Worm (Caenorhabditis elegans): ENCODE data around the gene Y54G2A.57.

The Y54G2A.57 gene

DNA sequence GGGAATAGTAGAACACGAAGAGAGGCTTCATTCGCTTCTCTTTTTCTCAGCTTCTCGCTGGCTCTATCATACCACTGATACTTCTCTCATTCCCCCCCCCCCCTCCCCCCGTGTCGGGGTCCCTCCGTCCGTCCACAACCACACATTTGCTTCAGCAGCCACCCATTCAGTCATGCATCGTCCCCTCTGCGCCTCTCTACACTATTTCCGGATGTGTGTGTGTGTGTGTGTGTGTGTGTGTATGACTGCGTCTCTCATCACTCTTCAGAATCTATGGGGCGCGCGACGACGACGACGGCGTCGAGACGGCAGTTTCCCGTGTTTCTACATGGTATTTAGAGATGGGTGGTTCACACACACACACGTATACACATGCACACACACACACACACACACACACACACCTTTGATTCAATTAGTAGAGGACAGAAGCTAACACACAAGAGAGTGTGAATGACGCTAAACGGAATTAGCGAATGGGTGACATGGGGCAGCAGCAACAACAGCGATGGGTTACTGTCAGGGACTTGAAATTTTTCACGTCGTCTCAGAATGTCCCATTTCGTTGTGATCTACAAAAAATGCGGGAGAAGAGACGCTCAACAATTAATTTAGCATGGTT lies 23.6 kb downstream of the Y54G2A.57 start:
- TF ChIP-seq nfya-1 (tag; optimal IDR thresholded peaks at IDR 0.05; ENCODE audit: insufficient read depth) (peak; percentile 82), nhr-25 (tag; optimal IDR thresholded peaks at IDR 0.05) (peak; percentile 40), elt-1 (tag; optimal IDR thresholded peaks at IDR 0.05) (no peak), mdl-1 (tag; optimal IDR thresholded peaks at IDR 0.05) (peak; percentile 36), ceh-82 (tag; optimal IDR thresholded peaks at IDR 0.05) (peak; percentile 0), skn-1 (tag; optimal IDR thresholded peaks at IDR 0.05) (peak; percentile 11), nhr-11 (tag; optimal IDR thresholded peaks at IDR 0.05) (no peak), unc-62 (GFP tag; optimal IDR thresholded peaks at IDR 0.05) (peak; percentile 0), pha-4 (tag; optimal IDR thresholded peaks at IDR 0.05) (peak; percentile 21), tbx-2 (tag; optimal IDR thresholded peaks at IDR 0.05) (no peak), egl-5 (tag; optimal IDR thresholded peaks at IDR 0.05) (no peak), hmg-11 (tag; optimal IDR thresholded peaks at IDR 0.05) (peak; percentile 93), aly-2 (tag; optimal IDR thresholded peaks at IDR 0.05) (no peak), nhr-28 (tag; optimal IDR thresholded peaks at IDR 0.05) (no peak), zag-1 (tag; optimal IDR thresholded peaks at IDR 0.05) (peak; percentile 60), fkh-2 (tag; optimal IDR thresholded peaks at IDR 0.05) (no peak), lsy-12 (tag; optimal IDR thresholded peaks at IDR 0.05) (peak; percentile 61), fkh-10 (GFP tag; optimal IDR thresholded peaks at IDR 0.05) (peak; percentile 24), ceh-28 (tag; optimal IDR thresholded peaks at IDR 0.05) (no peak)

DNA sequence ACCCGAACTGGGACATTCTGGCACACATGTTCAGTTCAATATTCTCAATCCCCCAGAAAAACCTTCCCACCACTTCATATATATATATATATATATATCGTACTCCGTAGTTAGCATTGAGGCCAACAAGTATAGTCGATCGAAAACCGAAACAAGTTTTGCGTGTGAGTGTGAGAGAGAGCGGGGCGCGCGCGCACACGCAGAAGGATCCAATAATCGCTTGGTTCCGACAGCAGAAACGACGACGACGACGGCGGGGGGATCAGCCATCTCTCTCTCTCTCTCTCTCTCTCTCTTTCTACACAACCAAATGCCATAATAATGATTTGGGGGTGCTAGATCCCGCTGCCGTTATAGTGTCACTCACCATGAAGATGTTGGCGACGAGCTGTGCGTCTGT lies 25.1 kb downstream of the Y54G2A.57 start:
- TF ChIP-seq aly-2 (tag; optimal IDR thresholded peaks at IDR 0.05): no peak
- TF ChIP-seq lin-39 (tag; optimal IDR thresholded peaks at IDR 0.05): peak; percentile 43
- no peak for TF ChIP-seq eor-1 (tag; optimal IDR thresholded peaks at IDR 0.05)
- TF ChIP-seq zag-1 (tag; optimal IDR thresholded peaks at IDR 0.05): no peak
- TF ChIP-seq nhr-23 (tag; optimal IDR thresholded peaks at IDR 0.05): no peak
- TF ChIP-seq nfya-1 (tag; optimal IDR thresholded peaks at IDR 0.05; ENCODE audit: insufficient read depth): peak; percentile 17

DNA sequence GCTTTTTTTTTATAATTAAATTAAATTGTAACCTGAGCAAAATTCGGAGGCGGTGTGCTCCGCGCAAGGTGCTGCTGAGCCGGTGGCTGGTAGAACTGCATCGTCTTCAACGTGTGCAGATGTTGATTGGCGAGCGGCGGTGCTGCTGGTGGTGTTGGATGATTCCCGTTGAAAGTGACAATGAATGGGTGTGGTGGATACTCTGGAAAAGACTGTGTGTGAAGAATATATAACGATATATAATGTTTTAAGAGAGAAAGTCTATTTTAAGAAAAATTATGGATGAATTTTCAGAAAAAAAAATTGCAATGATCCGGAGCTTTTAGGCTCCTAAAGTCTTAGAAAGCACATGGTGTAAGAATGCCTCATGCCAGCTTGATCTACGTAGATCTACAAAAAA lies 25.6 kb downstream of the Y54G2A.57 start, which contains the start of gene Y54G2A.26:
Gene Y54G2A.26 (minus strand): TSS at position 101 of the 400 bp plus-strand sequence.
- TF ChIP-seq nhr-77 (tag; optimal IDR thresholded peaks at IDR 0.05) (no peak), jun-1 (tag; optimal IDR thresholded peaks at IDR 0.05) (no peak), lsy-12 (tag; optimal IDR thresholded peaks at IDR 0.05) (no peak), lin-15B (tag; optimal IDR thresholded peaks at IDR 0.05) (no peak), aly-2 (tag; optimal IDR thresholded peaks at IDR 0.05) (no peak), fkh-10 (GFP tag; optimal IDR thresholded peaks at IDR 0.05) (no peak), egl-27 (tag; optimal IDR thresholded peaks at IDR 0.05) (no peak), elt-2 (tag; optimal IDR thresholded peaks at IDR 0.05) (no peak), fos-1 (tag; optimal IDR thresholded peaks at IDR 0.05) (no peak), ZK546.5 (tag; optimal IDR thresholded peaks at IDR 0.05) (no peak), tbx-2 (tag; optimal IDR thresholded peaks at IDR 0.05) (no peak), ztf-11 (tag; optimal IDR thresholded peaks at IDR 0.05) (no peak)

DNA sequence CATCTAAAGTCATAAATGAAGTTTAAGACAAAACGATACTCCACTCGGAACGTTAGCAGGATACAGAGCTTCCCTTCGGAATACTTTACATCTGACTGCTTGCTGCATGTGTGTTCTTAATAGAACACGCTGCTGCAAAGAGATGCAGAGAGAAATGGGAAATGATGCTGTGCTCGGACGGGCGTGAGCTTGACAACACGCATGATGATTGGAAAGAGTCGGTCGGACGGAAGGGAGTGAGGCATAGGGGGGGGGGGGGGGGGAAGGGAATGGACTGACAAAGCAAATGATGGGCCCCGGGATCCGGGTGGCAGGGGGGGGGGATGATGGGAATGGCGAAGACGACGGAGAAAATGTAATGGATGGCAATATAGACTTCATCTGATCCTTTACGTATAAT lies 27.6 kb downstream of the Y54G2A.57 start:
- TF ChIP-seq mdl-1 (tag; optimal IDR thresholded peaks at IDR 0.05): no peak
- TF ChIP-seq nfya-1 (tag; optimal IDR thresholded peaks at IDR 0.05; ENCODE audit: insufficient read depth): peak; percentile 68

DNA sequence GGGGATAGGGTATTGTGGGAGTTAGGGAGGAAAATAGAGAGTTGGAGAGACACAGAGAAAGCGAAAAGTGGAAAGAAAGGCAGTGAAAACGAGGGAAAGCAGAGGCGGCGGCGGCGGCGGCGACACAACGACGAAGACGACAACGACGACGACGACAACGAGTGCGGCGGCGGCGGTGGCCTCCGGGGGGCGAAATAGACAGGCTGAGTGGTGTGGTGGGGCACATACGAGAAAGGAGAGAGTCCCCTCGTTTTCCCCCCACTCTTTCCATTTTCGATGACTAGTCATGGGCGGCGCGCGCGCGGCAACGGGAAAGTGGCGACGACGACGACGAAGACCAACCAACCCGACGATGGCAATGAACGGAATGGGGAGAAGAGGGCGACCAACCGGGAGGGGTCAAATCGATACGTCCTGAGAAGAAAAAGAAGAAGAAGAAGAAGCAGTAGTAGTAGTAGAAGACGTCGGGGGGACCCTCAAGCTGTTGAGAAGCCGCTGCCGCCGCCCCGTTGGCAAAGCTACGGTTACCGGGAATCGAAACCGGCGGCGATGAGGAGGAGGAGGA lies 28.9 kb downstream of the Y54G2A.57 start:
- TF ChIP-seq tbx-2 (tag; optimal IDR thresholded peaks at IDR 0.05): no peak
- TF ChIP-seq ceh-28 (tag; optimal IDR thresholded peaks at IDR 0.05): peak; percentile 26
- TF ChIP-seq lin-39 (tag; optimal IDR thresholded peaks at IDR 0.05): peak; percentile 33
- peak; percentile 56 for TF ChIP-seq nfya-1 (tag; optimal IDR thresholded peaks at IDR 0.05; ENCODE audit: insufficient read depth)
- no peak for TF ChIP-seq sea-2 (GFP tag; optimal IDR thresholded peaks at IDR 0.05)
- TF ChIP-seq hmg-11 (tag; optimal IDR thresholded peaks at IDR 0.05): peak; percentile 73
- peak; percentile 44 for TF ChIP-seq nhr-25 (tag; optimal IDR thresholded peaks at IDR 0.05)
- TF ChIP-seq nhr-76 (tag; optimal IDR thresholded peaks at IDR 0.05): no peak
- TF ChIP-seq nhr-23 (tag; optimal IDR thresholded peaks at IDR 0.05): peak; percentile 19
